Worm (Caenorhabditis elegans): ENCODE data around the gene wnk-1.
A peak's percentile ranks its signal among the peaks of the same experiment; 100 is the strongest.

wnk-1 gene

DNA sequence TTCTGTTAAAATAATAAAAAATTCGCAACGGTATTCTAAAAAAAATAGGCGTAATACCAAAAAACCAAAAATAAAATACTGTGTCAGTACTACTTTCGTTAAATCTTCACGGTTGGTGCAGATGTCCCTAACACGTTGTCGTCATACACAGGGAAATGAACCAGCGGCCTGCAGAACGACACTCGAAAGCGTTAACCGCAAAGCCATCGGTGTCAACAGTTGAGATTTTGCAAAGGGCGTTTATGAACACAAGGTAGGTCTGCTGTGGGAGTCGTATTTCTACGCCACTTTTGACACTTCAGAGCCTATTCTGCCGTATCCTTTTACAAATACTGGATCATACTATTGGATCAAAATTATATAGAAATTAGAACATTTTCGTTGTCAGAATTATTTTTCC is 8.7 kb upstream of the wnk-1 start:
- TF ChIP-seq ceh-63 (GFP tag; optimal IDR thresholded peaks at IDR 0.05), result no peak
- TF ChIP-seq ets-5 (GFP tag; IDR thresholded peaks at IDR 0.05), result no peak
- peak; percentile 66 for TF ChIP-seq tbx-2 (tag; optimal IDR thresholded peaks at IDR 0.05)
- peak; percentile 85 for TF ChIP-seq mep-1 (tag; optimal IDR thresholded peaks at IDR 0.05)
- TF ChIP-seq hpl-2 (GFP tag; optimal IDR thresholded peaks at IDR 0.05), result no peak
- TF ChIP-seq jun-1 (tag; optimal IDR thresholded peaks at IDR 0.05), result peak; percentile 43
- TF ChIP-seq nhr-47 (tag; optimal IDR thresholded peaks at IDR 0.05), result peak; percentile 78
- TF ChIP-seq xbp-1 (tag; optimal IDR thresholded peaks at IDR 0.05), result peak; percentile 72
- TF ChIP-seq zag-1 (tag; optimal IDR thresholded peaks at IDR 0.05), result no peak
- TF ChIP-seq nhr-11 (tag; optimal IDR thresholded peaks at IDR 0.05), result no peak
- peak; percentile 49 for TF ChIP-seq lir-3 (tag; optimal IDR thresholded peaks at IDR 0.05; ENCODE audit: poor library complexity)
- peak; percentile 60 for TF ChIP-seq nhr-85 (tag)
- peak; percentile 60 for TF ChIP-seq irx-1 (tag; optimal IDR thresholded peaks at IDR 0.05)
- peak; percentile 48 to 82 for TF ChIP-seq lin-35 (GFP tag; optimal IDR thresholded peaks at IDR 0.05)
- TF ChIP-seq hlh-17 (GFP tag; optimal IDR thresholded peaks at IDR 0.05; ENCODE audit: borderline replicate concordance), result no peak
- TF ChIP-seq mab-9 (GFP tag; IDR thresholded peaks at IDR 0.05), result no peak
- TF ChIP-seq unc-62 (GFP tag; optimal IDR thresholded peaks at IDR 0.05), result no peak
- TF ChIP-seq dpl-1 (GFP tag; optimal IDR thresholded peaks at IDR 0.05), result peak; percentile 31 to 56 (median 53)
- no peak for TF ChIP-seq pag-3 (tag; optimal IDR thresholded peaks at IDR 0.05; ENCODE audit: borderline replicate concordance, insufficient read depth)
- TF ChIP-seq alr-1 (tag; optimal IDR thresholded peaks at IDR 0.05; ENCODE audit: borderline replicate concordance), result no peak
- peak; percentile 16 for TF ChIP-seq snpc-4 (tag; optimal IDR thresholded peaks at IDR 0.05)
- peak; percentile 64 for TF ChIP-seq nhr-90 (tag; optimal IDR thresholded peaks at IDR 0.05; ENCODE audit: poor library complexity)
- TF ChIP-seq nhr-76 (tag; optimal IDR thresholded peaks at IDR 0.05), result no peak
- peak; percentile 72 for TF ChIP-seq skn-1 (tag; optimal IDR thresholded peaks at IDR 0.05)
- no peak for TF ChIP-seq nhr-84 (tag; optimal IDR thresholded peaks at IDR 0.05)
- no peak for TF ChIP-seq C04F5.9 (tag; optimal IDR thresholded peaks at IDR 0.05)
- TF ChIP-seq unc-30 (tag; optimal IDR thresholded peaks at IDR 0.05), result no peak
- peak; percentile 23 for TF ChIP-seq blmp-1 (tag; optimal IDR thresholded peaks at IDR 0.05)
- no peak for TF ChIP-seq C34B4.2 (tag; optimal IDR thresholded peaks at IDR 0.05)
- TF ChIP-seq mdl-1 (tag; optimal IDR thresholded peaks at IDR 0.05), result peak in 1 of 2 experiments; percentile 86
- no peak for TF ChIP-seq Y116A8C.19 (tag; optimal IDR thresholded peaks at IDR 0.05; ENCODE audit: borderline replicate concordance)
- TF ChIP-seq nhr-237 (tag; optimal IDR thresholded peaks at IDR 0.05), result no peak
- TF ChIP-seq mef-2 (tag; optimal IDR thresholded peaks at IDR 0.05), result no peak
- peak in 2 of 6 experiments; percentile 49 to 50 for TF ChIP-seq elt-3 (tag; optimal IDR thresholded peaks at IDR 0.05)
- TF ChIP-seq nhr-12 (tag; optimal IDR thresholded peaks at IDR 0.05), result no peak
- TF ChIP-seq tlp-1 (tag; optimal IDR thresholded peaks at IDR 0.05), result no peak
- peak; percentile 6 for TF ChIP-seq ceh-8 (GFP tag; optimal IDR thresholded peaks at IDR 0.05)
- peak; percentile 74 for TF ChIP-seq nhr-20 (tag; optimal IDR thresholded peaks at IDR 0.05)
- peak; percentile 5 for TF ChIP-seq efl-3 (GFP tag; optimal IDR thresholded peaks at IDR 0.05)
- TF ChIP-seq ceh-90 (tag; optimal IDR thresholded peaks at IDR 0.05), result no peak
- no peak for TF ChIP-seq nhr-28 (tag; optimal IDR thresholded peaks at IDR 0.05)
- TF ChIP-seq fos-1 (tag; optimal IDR thresholded peaks at IDR 0.05), result peak; percentile 60
- no peak for TF ChIP-seq egl-27 (tag; optimal IDR thresholded peaks at IDR 0.05)
- TF ChIP-seq rnt-1 (tag; optimal IDR thresholded peaks at IDR 0.05), result peak; percentile 92
- no peak for TF ChIP-seq hlh-4 (tag; optimal IDR thresholded peaks at IDR 0.05)
- peak; percentile 0 for TF ChIP-seq sup-37 (GFP tag; optimal IDR thresholded peaks at IDR 0.05)
- TF ChIP-seq swsn-7 (tag; optimal IDR thresholded peaks at IDR 0.05), result peak; percentile 77
- no peak for TF ChIP-seq pqm-1 (tag; optimal IDR thresholded peaks at IDR 0.05)
- peak; percentile 80 for TF ChIP-seq unc-130 (tag; optimal IDR thresholded peaks at IDR 0.05)
- peak; percentile 59 to 62 for TF ChIP-seq efl-1 (optimal IDR thresholded peaks at IDR 0.05)
- TF ChIP-seq efl-1 (GFP tag; optimal IDR thresholded peaks at IDR 0.05 in 1 of 2), result peak; percentile 46 to 94
- TF ChIP-seq aha-1 (tag; optimal IDR thresholded peaks at IDR 0.05), result no peak
- no peak for TF ChIP-seq sptf-1 (tag; optimal IDR thresholded peaks at IDR 0.05)
- TF ChIP-seq nhr-77 (tag; optimal IDR thresholded peaks at IDR 0.05), result peak; percentile 55

All from whole organism, L1 larva.